Fruit fly (Drosophila melanogaster) whole organism, prepupa: ENCODE measurements around the gene CG33700.

Source experiments
- Blimp-1 ChIP-seq: fragments of 200-800 bp; sonication (Bioruptor generic); optimal IDR thresholded peaks from 3 replicates; lab custom pipeline; 2017; ENCODE audit warnings: missing biosample characterization, missing genetic modification characterization, mild to moderate bottlenecking, moderate library complexity, missing genetic modification reagents
- CG10669 ChIP-seq: fragments of 200-800 bp; sonication (Bioruptor generic); optimal IDR thresholded peaks from 3 replicates; lab custom pipeline; 2018; ENCODE audit warnings: missing biosample characterization, mild to moderate bottlenecking, missing genetic modification characterization, moderate library complexity
- CG11762 ChIP-seq: fragments of 200-800 bp; sonication (Bioruptor generic); optimal IDR thresholded peaks from 3 replicates; lab custom pipeline; 2016; ENCODE audit warnings: missing biosample characterization, missing genetic modification characterization; ENCODE audit not compliant: insufficient read depth
- CG11902 ChIP-seq: fragments of 200-800 bp; sonication (Bioruptor generic); optimal IDR thresholded peaks from 3 replicates; lab custom pipeline; 2016; ENCODE audit warnings: missing biosample characterization, missing genetic modification characterization
- CG15336 ChIP-seq: fragments of 200-800 bp; sonication (Bioruptor generic); IDR thresholded peaks from 2 replicates; pipeline ENCODE4 v1.3.6; 2022; ENCODE audit warnings: missing biosample characterization, missing genetic modification characterization
- CG1621 ChIP-seq: fragments of 200-800 bp; sonication (Bioruptor generic); optimal IDR thresholded peaks from 3 replicates; lab custom pipeline; 2018; ENCODE audit warnings: missing biosample characterization, mild to moderate bottlenecking, missing genetic modification characterization
- CG3032 ChIP-seq: fragments of 200-800 bp; optimal IDR thresholded peaks from 2 replicates; lab custom pipeline; 2019; ENCODE audit warnings: missing biosample characterization, mild to moderate bottlenecking, missing genetic modification characterization, moderate library complexity
- CG31627 ChIP-seq: fragments of 200-800 bp; sonication (Bioruptor generic); optimal IDR thresholded peaks from 3 replicates; lab custom pipeline; 2016; ENCODE audit warnings: missing biosample characterization, missing genetic modification characterization
- CG32006 ChIP-seq: fragments of 200-800 bp; sonication (Bioruptor generic); optimal IDR thresholded peaks from 3 replicates; lab custom pipeline; 2017; ENCODE audit warnings: missing biosample characterization, mild to moderate bottlenecking, missing genetic modification characterization
- CG34406 ChIP-seq: fragments of 200-800 bp; sonication (Bioruptor generic); optimal IDR thresholded peaks from 3 replicates; lab custom pipeline; 2016; ENCODE audit warnings: missing biosample characterization, missing genetic modification characterization
- CG3919 ChIP-seq: fragments of 200-800 bp; sonication (Bioruptor generic); optimal IDR thresholded peaks from 3 replicates; lab custom pipeline; 2016; ENCODE audit warnings: missing biosample characterization, missing genetic modification characterization
- CG6163 ChIP-seq: fragments of 200-800 bp; sonication (Bioruptor generic); IDR thresholded peaks from 3 replicates; pipeline ENCODE4 v1.3.6; 2022; ENCODE audit warnings: missing biosample characterization, missing genetic modification characterization
- CG6276 ChIP-seq: fragments of 200-800 bp; sonication (Bioruptor generic); optimal IDR thresholded peaks from 2 replicates; lab custom pipeline; 2017; ENCODE audit warnings: missing biosample characterization, mild to moderate bottlenecking, missing genetic modification characterization
- CG6808 ChIP-seq: fragments of 200-800 bp; sonication (Bioruptor generic); optimal IDR thresholded peaks from 3 replicates; lab custom pipeline; 2017; ENCODE audit warnings: missing biosample characterization, missing genetic modification characterization, mild to moderate bottlenecking, moderate library complexity, missing genetic modification reagents
- CG6854 ChIP-seq: fragments of 200-800 bp; sonication (Bioruptor generic); optimal IDR thresholded peaks from 2 replicates; lab custom pipeline; 2017; ENCODE audit warnings: missing biosample characterization, mild to moderate bottlenecking, missing genetic modification characterization
- CG7368 ChIP-seq: fragments of 200-800 bp; sonication (Bioruptor generic); optimal IDR thresholded peaks from 3 replicates; lab custom pipeline; 2016; ENCODE audit warnings: missing biosample characterization, missing genetic modification characterization
- CG8632 ChIP-seq: fragments of 200-800 bp; sonication (Bioruptor generic); optimal IDR thresholded peaks from 3 replicates; lab custom pipeline; 2016; ENCODE audit warnings: missing biosample characterization, missing genetic modification characterization
- CG9139 ChIP-seq: fragments of 200-800 bp; sonication (Bioruptor generic); optimal IDR thresholded peaks from 3 replicates; lab custom pipeline; 2017; ENCODE audit warnings: missing biosample characterization, mild to moderate bottlenecking, missing genetic modification characterization
- Eip78C ChIP-seq: fragments of 200-800 bp; sonication (Bioruptor generic); peaks from one replicate; lab custom pipeline; 2016; ENCODE audit warnings: missing biosample characterization, missing genetic modification characterization
- Eip93F ChIP-seq: fragments of 200-800 bp; sonication (Bioruptor generic); optimal IDR thresholded peaks from 2 replicates; lab custom pipeline; 2016; ENCODE audit warnings: missing biosample characterization, mild to moderate bottlenecking, missing genetic modification characterization
- Ets21C ChIP-seq: fragments of 200-800 bp; sonication (Bioruptor generic); optimal IDR thresholded peaks from 3 replicates; lab custom pipeline; 2016; ENCODE audit warnings: missing biosample characterization, missing genetic modification characterization
- Ets96B ChIP-seq: fragments of 200-800 bp; optimal IDR thresholded peaks from 2 replicates; lab custom pipeline; 2019; ENCODE audit warnings: missing biosample characterization, mild to moderate bottlenecking, missing genetic modification characterization, moderate library complexity
- Hr38 ChIP-seq: sonication (Bioruptor generic); optimal IDR thresholded peaks from 2 replicates; lab custom pipeline; 2016; ENCODE audit warnings: missing biosample characterization, missing genetic modification characterization
- Hr39 ChIP-seq: fragments of 200-800 bp; sonication (Bioruptor generic); optimal IDR thresholded peaks from 2 replicates; lab custom pipeline; 2016; ENCODE audit warnings: missing biosample characterization, missing genetic modification characterization
- Hr4 ChIP-seq: fragments of 200-800 bp; sonication (Bioruptor generic); optimal IDR thresholded peaks from 3 replicates; lab custom pipeline; 2016; ENCODE audit warnings: missing biosample characterization, missing genetic modification characterization
- Met ChIP-seq: fragments of 200-800 bp; sonication (Bioruptor generic); optimal IDR thresholded peaks from 3 replicates; lab custom pipeline; 2016; ENCODE audit warnings: missing biosample characterization, missing genetic modification characterization
- OdsH ChIP-seq: fragments of 200-800 bp; sonication (Bioruptor generic); optimal IDR thresholded peaks from 3 replicates; lab custom pipeline; 2016; ENCODE audit warnings: missing biosample characterization, missing genetic modification characterization
- Sox102F ChIP-seq: fragments of 200-800 bp; sonication (Bioruptor generic); optimal IDR thresholded peaks from 2 replicates; lab custom pipeline; 2016; ENCODE audit warnings: missing biosample characterization, mild to moderate bottlenecking, missing genetic modification characterization
- Sox14 ChIP-seq: fragments of 200-800 bp; sonication (Bioruptor generic); optimal IDR thresholded peaks from 3 replicates; lab custom pipeline; 2016; ENCODE audit warnings: missing biosample characterization, missing genetic modification characterization
- acj6 ChIP-seq: fragments of 200-800 bp; sonication (Bioruptor generic); optimal IDR thresholded peaks from 3 replicates; lab custom pipeline; 2016; ENCODE audit warnings: missing biosample characterization, missing genetic modification characterization
- cyc ChIP-seq: fragments of 200-800 bp; sonication (Bioruptor generic); optimal IDR thresholded peaks from 3 replicates; lab custom pipeline; 2016; ENCODE audit warnings: missing biosample characterization, missing genetic modification characterization
- dsx ChIP-seq: fragments of 200-800 bp; optimal IDR thresholded peaks from 3 replicates; lab custom pipeline; 2019; ENCODE audit warnings: missing biosample characterization, mild to moderate bottlenecking, missing genetic modification characterization, moderate library complexity; ENCODE audit not compliant: poor library complexity, severe bottlenecking
- eg ChIP-seq: fragments of 200-800 bp; sonication (Bioruptor generic); IDR thresholded peaks from 3 replicates; pipeline ENCODE4 v1.3.6; 2022; ENCODE audit warnings: missing biosample characterization, missing genetic modification characterization
- esn ChIP-seq: fragments of 200-800 bp; sonication (Bioruptor generic); optimal IDR thresholded peaks from 2 replicates; lab custom pipeline; 2016; ENCODE audit warnings: missing biosample characterization, mild to moderate bottlenecking, missing genetic modification characterization, moderate library complexity
- fd85E ChIP-seq: fragments of 200-800 bp; sonication (Bioruptor generic); optimal IDR thresholded peaks from 3 replicates; lab custom pipeline; 2016; ENCODE audit warnings: missing biosample characterization, missing genetic modification characterization
- pdm3 ChIP-seq: fragments of 200-800 bp; sonication (Bioruptor generic); optimal IDR thresholded peaks from 3 replicates; lab custom pipeline; 2016; ENCODE audit warnings: missing biosample characterization, missing genetic modification characterization
- salr ChIP-seq, 2 experiments: fragments of 200-800 bp; sonication (Bioruptor generic); optimal IDR thresholded peaks; 3 replicates each; lab custom pipeline; 2016 to 2018; ENCODE audit warnings: missing biosample characterization in 2 of 2, missing genetic modification characterization in 2 of 2, mild to moderate bottlenecking in 1 of 2
- topi ChIP-seq: fragments of 200-800 bp; sonication (Bioruptor generic); optimal IDR thresholded peaks from 3 replicates; lab custom pipeline; 2016; ENCODE audit warnings: missing biosample characterization, missing genetic modification characterization

CG33700 gene

dm6 chr3L:9525444-9525843, at the start of gene CG33700:
CG33700 (minus strand) TSS chr3L:9525544.
- no peak for TF ChIP-seq CG6854 (GFP tag; lab: Kevin White, UChicago)
- no peak for TF ChIP-seq OdsH (GFP tag; lab: Kevin White, UChicago)
- no peak for TF ChIP-seq Ets96B (tag; lab: Kevin White, UChicago)
- no peak for TF ChIP-seq CG32006 (GFP tag; lab: Kevin White, UChicago)
- peak; percentile 3 for TF ChIP-seq Eip78C
- peak; percentile 41 for TF ChIP-seq CG6808
- no peak for TF ChIP-seq esn (GFP tag; lab: Kevin White, UChicago)
- no peak for TF ChIP-seq Hr4 (GFP tag; lab: Kevin White, UChicago)
- TF ChIP-seq CG7368 = no peak
- TF ChIP-seq CG8632 = no peak
- no peak for TF ChIP-seq Sox102F (GFP tag; lab: Kevin White, UChicago)
- TF ChIP-seq Ets21C (GFP tag; lab: Kevin White, UChicago) = no peak
- TF ChIP-seq CG6163 = no peak
- TF ChIP-seq CG3032 (tag; lab: Kevin White, UChicago) = peak; percentile 2
- TF ChIP-seq fd85E (GFP tag; lab: Kevin White, UChicago) = no peak
- no peak for TF ChIP-seq salr (GFP tag; optimal IDR thresholded peaks at IDR 0.05; lab: Kevin White, UChicago)
- TF ChIP-seq dsx (GFP tag; lab: Kevin White, UChicago) = no peak
- TF ChIP-seq CG10669 = no peak
- no peak for TF ChIP-seq cyc (GFP tag; lab: Kevin White, UChicago)
- TF ChIP-seq Met (GFP tag; lab: Kevin White, UChicago) = no peak
- TF ChIP-seq CG9139 (GFP tag; lab: Kevin White, UChicago) = peak; percentile 16
- peak; percentile 35 for TF ChIP-seq CG1621
- TF ChIP-seq Blimp-1 (GFP tag; lab: Kevin White, UChicago) = no peak
- TF ChIP-seq CG11762 (GFP tag; lab: Kevin White, UChicago) = no peak
- no peak for TF ChIP-seq CG15336 (GFP tag; lab: Robert Waterston, UW)
- no peak for TF ChIP-seq CG31627 (GFP tag; lab: Kevin White, UChicago)
- no peak for TF ChIP-seq CG11902 (GFP tag; lab: Kevin White, UChicago)
- TF ChIP-seq topi (GFP tag; lab: Kevin White, UChicago) = no peak
- TF ChIP-seq pdm3 (GFP tag; lab: Kevin White, UChicago) = no peak
- no peak for TF ChIP-seq acj6 (GFP tag; lab: Kevin White, UChicago)
- no peak for TF ChIP-seq CG6276 (GFP tag; lab: Kevin White, UChicago)
- TF ChIP-seq CG34406 (GFP tag; lab: Kevin White, UChicago) = no peak
- TF ChIP-seq, all 60 proteins: peak for 5

- TF ChIP-seq cyc (GFP tag; lab: Kevin White, UChicago) = no peak
- no peak for TF ChIP-seq Sox102F (GFP tag; lab: Kevin White, UChicago)
- no peak for TF ChIP-seq CG34406 (GFP tag; lab: Kevin White, UChicago)
- TF ChIP-seq Ets96B (tag; lab: Kevin White, UChicago) = no peak
- no peak for TF ChIP-seq Eip93F (GFP tag; lab: Kevin White, UChicago)
- no peak for TF ChIP-seq CG32006 (GFP tag; lab: Kevin White, UChicago)
- TF ChIP-seq CG6163 = no peak
- no peak for TF ChIP-seq CG9139 (GFP tag; lab: Kevin White, UChicago)
- no peak for TF ChIP-seq Hr38
- no peak for TF ChIP-seq Sox14 (GFP tag; lab: Kevin White, UChicago)
- no peak for TF ChIP-seq CG15336 (GFP tag; lab: Robert Waterston, UW)
- TF ChIP-seq CG10669 = no peak
- TF ChIP-seq eg (GFP tag; lab: Robert Waterston, UW) = no peak
- no peak for TF ChIP-seq Met (GFP tag; lab: Kevin White, UChicago)
- no peak for TF ChIP-seq CG3919 (GFP tag; lab: Kevin White, UChicago)
- no peak for TF ChIP-seq topi (GFP tag; lab: Kevin White, UChicago)
- no peak for TF ChIP-seq OdsH (GFP tag; lab: Kevin White, UChicago)
- no peak for TF ChIP-seq pdm3 (GFP tag; lab: Kevin White, UChicago)
- no peak for TF ChIP-seq Hr39 (GFP tag; lab: Kevin White, UChicago)
These were observed 46.3 kb upstream of the CG33700 start for dm6 chr3L:9571629-9572028.
